Worm (Caenorhabditis elegans): Measurements from ENCODE around the gene C33F10.12.

- TF ChIP-seq egl-27 (tag; optimal IDR thresholded peaks at IDR 0.05) = no peak
- no peak for TF ChIP-seq elt-3 (tag; optimal IDR thresholded peaks at IDR 0.05)
- TF ChIP-seq mdl-1 (tag; optimal IDR thresholded peaks at IDR 0.05) = no peak
- no peak for TF ChIP-seq ceh-82 (tag; optimal IDR thresholded peaks at IDR 0.05)
- TF ChIP-seq ztf-11 (tag; optimal IDR thresholded peaks at IDR 0.05) = no peak
- TF ChIP-seq R02D3.7 (tag; optimal IDR thresholded peaks at IDR 0.05) = no peak
- no peak for TF ChIP-seq zag-1 (tag; optimal IDR thresholded peaks at IDR 0.05)
- no peak for TF ChIP-seq unc-62 (GFP tag; optimal IDR thresholded peaks at IDR 0.05)
- TF ChIP-seq ceh-16 (tag; optimal IDR thresholded peaks at IDR 0.05) = no peak
- TF ChIP-seq nhr-11 (tag; optimal IDR thresholded peaks at IDR 0.05) = no peak
- no peak for TF ChIP-seq snpc-4 (tag; optimal IDR thresholded peaks at IDR 0.05)
- TF ChIP-seq nhr-76 (tag; optimal IDR thresholded peaks at IDR 0.05) = no peak
Measured at ce11 chrII:4856113-4856512, 18.6 kb upstream of the C33F10.12 start.
